Worm (Caenorhabditis elegans) whole organism, young adult: ENCODE data around the gene ZK470.4.

Source experiments
- B0261.1 ChIP-seq: sonication (generic microtip); optimal IDR thresholded peaks from 2 replicates; lab custom pipeline; 2016; ENCODE audit warnings: mild to moderate bottlenecking, missing genetic modification characterization, moderate library complexity, missing compliant biosample characterization
- B0336.3 ChIP-seq: fragments of 200-800 bp; sonication (Bioruptor generic); IDR thresholded peaks from 2 replicates; pipeline ENCODE4 v1.3.6; 2022; ENCODE audit warnings: missing genetic modification characterization, missing compliant biosample characterization
- C06A6.2 ChIP-seq: fragments of 200-800 bp; sonication (Bioruptor generic); conservative IDR thresholded peaks from 2 replicates; pipeline ENCODE4 v1.3.6; 2022; ENCODE audit warnings: missing genetic modification characterization, missing compliant biosample characterization
- F23B12.7 ChIP-seq: sonication (generic microtip); optimal IDR thresholded peaks from 2 replicates; lab custom pipeline; 2017; ENCODE audit warnings: missing genetic modification characterization, mild to moderate bottlenecking, missing compliant biosample characterization, antibody characterized with exemption, moderate library complexity; ENCODE audit not compliant: insufficient read depth
- F37B4.10 ChIP-seq: fragments of 200-800 bp; sonication (Bioruptor generic); IDR thresholded peaks from 2 replicates; pipeline ENCODE4 v1.3.6; 2022; ENCODE audit warnings: missing genetic modification characterization, missing compliant biosample characterization
- K11D2.4 ChIP-seq: fragments of 200-800 bp; sonication (Bioruptor generic); IDR thresholded peaks from 2 replicates; pipeline ENCODE4 v1.3.6; 2022; ENCODE audit warnings: missing genetic modification reagents, missing genetic modification characterization, missing compliant biosample characterization
- Y95B8A.8 ChIP-seq: fragments of 200-800 bp; sonication (Bioruptor generic); IDR thresholded peaks from 2 replicates; pipeline ENCODE4 v1.3.6; 2022; ENCODE audit warnings: missing genetic modification reagents, missing genetic modification characterization, missing compliant biosample characterization
- aptf-2 ChIP-seq: fragments of 200-800 bp; sonication (Bioruptor generic); conservative IDR thresholded peaks from 2 replicates; pipeline ENCODE4 v1.3.6; 2022; ENCODE audit warnings: missing genetic modification reagents, missing genetic modification characterization, missing compliant biosample characterization
- aptf-3 ChIP-seq: fragments of 200-800 bp; sonication (Bioruptor generic); IDR thresholded peaks from 2 replicates; pipeline ENCODE4 v1.3.6; 2022; ENCODE audit warnings: missing genetic modification characterization, missing compliant biosample characterization
- cebp-1 ChIP-seq, 2 experiments: fragments of 200-800 bp in 1 of 2; sonication (Bioruptor generic) in 1 of 2; sonication (generic microtip) in 1 of 2; IDR thresholded peaks in 1 of 2; optimal IDR thresholded peaks in 1 of 2; 2 replicates each; pipeline versions ENCODE4 v1.3.6 to Lab custom; 2017 to 2022; ENCODE audit warnings: missing compliant biosample characterization in 2 of 2, missing genetic modification characterization in 2 of 2, mild to moderate bottlenecking in 1 of 2, missing genetic modification reagents in 1 of 2, moderate library complexity in 1 of 2
- ceh-40 ChIP-seq: fragments of 200-800 bp; sonication (Bioruptor generic); IDR thresholded peaks from 2 replicates; pipeline ENCODE4 v1.3.6; 2022; ENCODE audit warnings: missing genetic modification characterization, missing compliant biosample characterization
- ceh-91 ChIP-seq: fragments of 200-800 bp; sonication (Bioruptor generic); IDR thresholded peaks from 2 replicates; pipeline ENCODE4 v1.3.6; 2022; ENCODE audit warnings: missing genetic modification reagents, missing genetic modification characterization, missing compliant biosample characterization
- chd-7 ChIP-seq: sonication (generic microtip); optimal IDR thresholded peaks from 2 replicates; lab custom pipeline; 2016; ENCODE audit warnings: mild to moderate bottlenecking, missing genetic modification characterization, moderate library complexity, missing compliant biosample characterization
- dox-1 ChIP-seq: fragments of 200-800 bp; sonication (Bioruptor generic); IDR thresholded peaks from 2 replicates; pipeline ENCODE4 v1.3.6; 2022; ENCODE audit warnings: missing genetic modification reagents, missing genetic modification characterization, missing compliant biosample characterization
- dpl-1 ChIP-seq: fragments of 150-350 bp; optimal IDR thresholded peaks from 2 replicates; lab custom pipeline; 2014; ENCODE audit warnings: missing biosample characterization, missing genetic modification reagents, missing genetic modification characterization
- ekl-4 ChIP-seq: fragments of 200-800 bp; sonication (Bioruptor generic); IDR thresholded peaks from 2 replicates; pipeline ENCODE4 v1.3.6; 2022; ENCODE audit warnings: missing genetic modification reagents, missing genetic modification characterization, missing compliant biosample characterization
- ets-4 ChIP-seq: fragments of 200-800 bp; sonication (Bioruptor generic); optimal IDR thresholded peaks from 2 replicates; lab custom pipeline; 2018; ENCODE audit warnings: mild to moderate bottlenecking, missing genetic modification characterization, missing compliant biosample characterization
- hlh-26 ChIP-seq: fragments of 200-800 bp; sonication (Bioruptor generic); conservative IDR thresholded peaks from 2 replicates; pipeline ENCODE4 v1.3.6; 2022; ENCODE audit warnings: missing genetic modification reagents, missing genetic modification characterization, missing compliant biosample characterization
- hmg-1.2 ChIP-seq: fragments of 200-800 bp; sonication (Bioruptor generic); IDR thresholded peaks from 2 replicates; pipeline ENCODE4 v1.3.6; 2022; ENCODE audit warnings: missing genetic modification reagents, missing genetic modification characterization, missing compliant biosample characterization
- hmg-20 ChIP-seq: fragments of 200-800 bp; sonication (Bioruptor generic); IDR thresholded peaks from 2 replicates; pipeline ENCODE4 v1.3.6; 2022; ENCODE audit warnings: missing genetic modification reagents, missing genetic modification characterization, missing compliant biosample characterization
- lag-1 ChIP-seq: fragments of 200-800 bp; sonication (Bioruptor generic); IDR thresholded peaks from 2 replicates; pipeline ENCODE4 v1.3.6; 2022; ENCODE audit warnings: missing genetic modification reagents, missing genetic modification characterization, missing compliant biosample characterization
- lin-26 ChIP-seq: fragments of 200-800 bp; sonication (Bioruptor generic); IDR thresholded peaks from 2 replicates; pipeline ENCODE4 v1.3.6; 2022; ENCODE audit warnings: missing genetic modification reagents, missing genetic modification characterization, missing compliant biosample characterization
- lin-40 ChIP-seq: sonication (generic microtip); optimal IDR thresholded peaks from 2 replicates; lab custom pipeline; 2016; ENCODE audit warnings: missing genetic modification characterization, mild to moderate bottlenecking, missing compliant biosample characterization, missing genotype, missing genetic modification reagents
- madf-6 ChIP-seq: fragments of 200-800 bp; sonication (Bioruptor generic); IDR thresholded peaks from 2 replicates; pipeline ENCODE4 v1.3.6; 2022; ENCODE audit warnings: missing genetic modification reagents, missing genetic modification characterization, missing compliant biosample characterization
- madf-8 ChIP-seq: fragments of 200-800 bp; sonication (Bioruptor generic); conservative IDR thresholded peaks from 2 replicates; pipeline ENCODE4 v1.3.6; 2022; ENCODE audit warnings: missing genetic modification reagents, missing genetic modification characterization, missing compliant biosample characterization
- mcd-1 ChIP-seq: fragments of 200-800 bp; sonication (Bioruptor generic); IDR thresholded peaks from 2 replicates; pipeline ENCODE4 v1.3.6; 2022; ENCODE audit warnings: missing genetic modification reagents, missing genetic modification characterization, missing compliant biosample characterization
- mxl-1 ChIP-seq: sonication (generic microtip); optimal IDR thresholded peaks from 2 replicates; lab custom pipeline; 2016; ENCODE audit warnings: missing genetic modification characterization, missing compliant biosample characterization
- nfya-1 ChIP-seq: sonication (generic microtip); optimal IDR thresholded peaks from 2 replicates; lab custom pipeline; 2017; ENCODE audit warnings: antibody characterized with exemption, missing compliant biosample characterization, missing genetic modification characterization, borderline replicate concordance; ENCODE audit not compliant: insufficient read depth
- nfya-2 ChIP-seq: fragments of 200-800 bp; sonication (Bioruptor generic); IDR thresholded peaks from 2 replicates; pipeline ENCODE4 v1.3.6; 2022; ENCODE audit warnings: missing genetic modification reagents, missing genetic modification characterization, missing compliant biosample characterization
- nfyb-1 ChIP-seq: fragments of 200-800 bp; sonication (Bioruptor generic); IDR thresholded peaks from 2 replicates; pipeline ENCODE4 v1.3.6; 2022; ENCODE audit warnings: missing genetic modification reagents, missing genetic modification characterization, missing compliant biosample characterization
- nhr-120 ChIP-seq: fragments of 200-800 bp; sonication (Bioruptor generic); IDR thresholded peaks from 2 replicates; pipeline ENCODE4 v1.3.6; 2022; ENCODE audit warnings: missing genetic modification characterization, missing compliant biosample characterization
- nhr-179 ChIP-seq: sonication (generic microtip); optimal IDR thresholded peaks from 2 replicates; lab custom pipeline; 2016; ENCODE audit warnings: mild to moderate bottlenecking, missing genetic modification characterization, missing compliant biosample characterization
- nhr-80 ChIP-seq: sonication (generic microtip); optimal IDR thresholded peaks from 2 replicates; lab custom pipeline; 2016; ENCODE audit warnings: missing genetic modification characterization, missing compliant biosample characterization
- nhr-90 ChIP-seq: sonication (generic microtip); optimal IDR thresholded peaks from 2 replicates; lab custom pipeline; 2016; ENCODE audit warnings: missing genotype, mild to moderate bottlenecking, missing genetic modification characterization, missing compliant biosample characterization
- pbrm-1 ChIP-seq: fragments of 200-800 bp; sonication (Bioruptor generic); IDR thresholded peaks from 2 replicates; pipeline ENCODE4 v1.3.6; 2022; ENCODE audit warnings: missing genetic modification reagents, missing genetic modification characterization, missing compliant biosample characterization
- sea-2 ChIP-seq: fragments of 200-800 bp; sonication (Bioruptor generic); IDR thresholded peaks from 2 replicates; pipeline ENCODE4 v1.3.6; 2022; ENCODE audit warnings: missing genetic modification characterization, missing compliant biosample characterization
- snpc-4 ChIP-seq, 5 experiments: fragments of 150-350 bp in 1 of 5; sonication (generic microtip) in 4 of 5; optimal IDR thresholded peaks; 2 replicates each; lab custom pipeline; 2014 to 2018; ENCODE audit warnings: missing genetic modification characterization in 5 of 5, missing biosample characterization in 3 of 5, antibody characterized with exemption in 2 of 5, mild to moderate bottlenecking in 2 of 5, missing compliant biosample characterization in 2 of 5, missing genotype in 2 of 5, moderate library complexity in 2 of 5, missing genetic modification reagents in 1 of 5
- tlf-1 ChIP-seq: fragments of 200-800 bp; sonication (Bioruptor generic); optimal IDR thresholded peaks from 2 replicates; lab custom pipeline; 2018; ENCODE audit warnings: mild to moderate bottlenecking, missing genetic modification characterization, missing compliant biosample characterization
- unc-62 ChIP-seq: fragments of 150-350 bp; optimal IDR thresholded peaks from 2 replicates; lab custom pipeline; 2014; ENCODE audit warnings: missing biosample characterization, missing genetic modification reagents, missing genetic modification characterization
- zim-3 ChIP-seq: sonication (generic microtip); optimal IDR thresholded peaks from 2 replicates; lab custom pipeline; 2017; ENCODE audit warnings: mild to moderate bottlenecking, missing genetic modification characterization, moderate library complexity, missing compliant biosample characterization
- ztf-18 ChIP-seq: sonication (generic microtip); optimal IDR thresholded peaks from 2 replicates; lab custom pipeline; 2016; ENCODE audit warnings: missing genotype, mild to moderate bottlenecking, missing genetic modification characterization, missing compliant biosample characterization
- ztf-22 ChIP-seq: fragments of 200-800 bp; sonication (Bioruptor generic); optimal IDR thresholded peaks from 2 replicates; lab custom pipeline; 2018; ENCODE audit warnings: mild to moderate bottlenecking, missing genetic modification characterization, moderate library complexity, missing compliant biosample characterization
- ztf-25 ChIP-seq: fragments of 200-800 bp; sonication (Bioruptor generic); IDR thresholded peaks from 2 replicates; pipeline ENCODE4 v1.3.6; 2022; ENCODE audit warnings: missing genetic modification reagents, missing genetic modification characterization, missing compliant biosample characterization
- ztf-6 ChIP-seq: fragments of 200-800 bp; sonication (Bioruptor generic); IDR thresholded peaks from 2 replicates; pipeline ENCODE4 v1.3.6; 2022; ENCODE audit warnings: missing genetic modification reagents, missing genetic modification characterization, missing compliant biosample characterization

ZK470.4 gene

DNA sequence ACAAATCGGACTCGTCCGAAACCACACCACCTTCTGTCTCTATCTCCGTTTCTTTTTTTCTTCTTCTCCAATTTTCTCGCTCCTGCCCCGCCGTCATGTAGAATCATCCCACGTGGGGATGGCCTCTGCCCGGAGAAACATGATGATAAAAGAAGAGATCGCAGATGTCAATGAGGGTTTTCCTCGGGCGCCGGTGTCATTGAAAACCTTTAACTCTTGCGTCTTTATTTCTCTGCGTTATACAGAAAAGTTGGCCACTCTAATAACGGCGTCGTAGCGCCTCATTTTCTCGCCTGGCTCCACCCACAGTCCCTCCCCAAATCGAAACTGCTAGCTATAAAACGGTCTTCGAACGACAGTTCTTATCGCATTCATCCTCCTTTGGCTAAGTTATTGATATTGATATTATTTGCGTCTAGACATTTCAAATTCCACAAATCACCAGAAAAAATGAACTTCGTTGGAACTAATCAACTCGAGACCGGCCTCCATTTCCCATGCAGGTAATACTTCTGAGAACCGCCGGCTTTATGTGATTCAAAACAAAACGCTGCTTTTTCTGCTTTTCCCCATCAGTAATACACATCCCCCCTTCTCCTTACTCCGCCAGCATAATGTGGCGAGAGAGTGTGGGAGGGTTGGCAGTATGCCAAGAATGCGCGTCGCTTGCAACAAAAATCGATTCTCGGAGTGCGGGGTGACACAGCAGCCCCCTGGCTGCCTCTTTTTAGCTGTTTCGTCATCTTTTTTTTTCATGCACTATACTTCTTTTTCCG, 5.7 kb upstream of the ZK470.4 start (continued):
- 0 out of 2 replicates have a peak, but pooled peaks have one; percentile 13 for TF ChIP-seq aptf-3 (GFP tag; lab: Robert Waterston, UW)
- peak; percentile 81 for TF ChIP-seq K11D2.4 (GFP tag; lab: Robert Waterston, UW)
- TF ChIP-seq C06A6.2 (GFP tag; lab: Robert Waterston, UW): peak; percentile 58
- TF ChIP-seq ceh-91 (GFP tag; lab: Robert Waterston, UW): no peak
- 0 out of 2 replicates have a peak, but pooled peaks have one; percentile 45 for TF ChIP-seq nhr-120 (GFP tag; lab: Robert Waterston, UW)
- no peak for TF ChIP-seq nfya-1 (tag; lab: Kevin White, UChicago)
- no peak for TF ChIP-seq hmg-20 (GFP tag; lab: Robert Waterston, UW)
- peak; percentile 83 for TF ChIP-seq nhr-80 (tag; lab: Kevin White, UChicago)
- TF ChIP-seq madf-8: 0 out of 2 replicates have a peak, but pooled peaks have one; percentile 3
- peak; percentile 26; the same call in 1 of the 2 replicates for TF ChIP-seq hmg-1.2 (GFP tag; lab: Robert Waterston, UW)
- TF ChIP-seq cebp-1 (GFP tag; IDR thresholded peaks at IDR 0.05; lab: Robert Waterston, UW): no peak
- TF ChIP-seq cebp-1 (tag; optimal IDR thresholded peaks at IDR 0.05; lab: Kevin White, UChicago): peak; percentile 76
- TF ChIP-seq lin-26 (GFP tag; lab: Robert Waterston, UW): peak; percentile 48
- TF ChIP-seq nhr-90: peak; percentile 7
- TF ChIP-seq B0336.3 (GFP tag; lab: Robert Waterston, UW): no peak
- TF ChIP-seq dpl-1: no peak
- TF ChIP-seq sea-2: peak; percentile 53; the same call in 1 of the 2 replicates
- peak; percentile 43; the same call in 1 of the 2 replicates for TF ChIP-seq ztf-25 (GFP tag; lab: Robert Waterston, UW)
- peak; percentile 21; the same call in 1 of the 2 replicates for TF ChIP-seq madf-6 (GFP tag; lab: Robert Waterston, UW)
- peak; percentile 68 for TF ChIP-seq chd-7 (tag; lab: Kevin White, UChicago)
- peak; percentile 67 for TF ChIP-seq mcd-1 (GFP tag; lab: Robert Waterston, UW)
- TF ChIP-seq Y95B8A.8: 0 out of 2 replicates have a peak, but pooled peaks have one; percentile 14
- peak; percentile 35 for TF ChIP-seq dox-1 (GFP tag; lab: Robert Waterston, UW)
- peak; percentile 51 for TF ChIP-seq nfyb-1 (GFP tag; lab: Robert Waterston, UW)
- TF ChIP-seq tlf-1: no peak
- peak; percentile 38 for TF ChIP-seq F23B12.7 (tag; lab: Kevin White, UChicago)
- peak; percentile 58 for TF ChIP-seq pbrm-1 (GFP tag; lab: Robert Waterston, UW)
- TF ChIP-seq lin-40 (tag; lab: Kevin White, UChicago): peak; percentile 41
- TF ChIP-seq ceh-40 (GFP tag; lab: Robert Waterston, UW): peak; percentile 68
- no peak for TF ChIP-seq nhr-179 (tag; lab: Kevin White, UChicago)
- peak; percentile 74; the same call in 1 of the 2 replicates for TF ChIP-seq F37B4.10
- no peak for TF ChIP-seq ztf-18 (tag; lab: Kevin White, UChicago)
- TF ChIP-seq, all 124 proteins: peak for 33

DNA sequence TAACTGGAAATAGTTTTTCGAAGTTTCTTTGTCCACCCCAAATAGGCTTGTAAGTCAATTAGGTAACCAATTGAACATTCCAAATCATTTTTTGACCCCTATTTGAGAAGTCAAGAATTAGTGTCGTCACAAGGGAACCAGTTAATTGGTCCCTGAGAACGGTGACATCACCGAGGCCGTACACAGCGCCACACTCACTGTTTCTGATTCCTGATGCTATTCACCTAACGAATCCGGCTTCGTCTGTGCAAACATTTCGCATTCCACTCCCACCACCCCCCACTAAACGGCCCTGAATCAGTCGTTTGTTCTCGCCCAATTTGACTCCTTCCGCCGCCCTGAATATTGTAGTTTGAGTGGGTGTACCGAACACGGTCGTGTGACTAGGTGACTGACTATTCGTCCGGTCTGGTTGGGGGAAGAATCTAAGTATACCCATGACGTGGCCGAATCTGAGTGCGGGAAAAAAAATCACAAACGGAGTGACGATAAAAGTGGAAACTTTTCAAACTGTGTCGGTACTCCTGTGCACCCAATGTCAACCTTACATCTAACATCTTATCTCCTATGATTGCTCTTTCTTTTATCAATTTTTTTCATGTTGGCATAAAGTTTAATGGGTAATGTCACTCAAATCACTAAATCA, 4.7 kb upstream of the ZK470.4 start:
- TF ChIP-seq lag-1 (GFP tag; lab: Robert Waterston, UW): no peak
- no peak for TF ChIP-seq ekl-4 (GFP tag; lab: Robert Waterston, UW)
- TF ChIP-seq unc-62 (GFP tag; lab: Kevin White, UChicago): no peak
- no peak for TF ChIP-seq mxl-1 (tag; lab: Kevin White, UChicago)
- no peak; the same call in 1 of the 2 replicates for TF ChIP-seq Y95B8A.8
- TF ChIP-seq ztf-6: no peak
- no peak for TF ChIP-seq nhr-90
- no peak for TF ChIP-seq B0261.1 (tag; lab: Kevin White, UChicago)
- no peak for TF ChIP-seq zim-3 (tag; lab: Kevin White, UChicago)
- no peak for TF ChIP-seq aptf-2 (GFP tag; lab: Robert Waterston, UW)
- TF ChIP-seq aptf-3 (GFP tag; lab: Robert Waterston, UW): no peak
- peak; percentile 11; the same call in 1 of the 2 replicates for TF ChIP-seq nfyb-1 (GFP tag; lab: Robert Waterston, UW)
- TF ChIP-seq ets-4 (GFP tag; lab: Kevin White, UChicago): peak; percentile 37
- TF ChIP-seq hlh-26 (GFP tag; lab: Robert Waterston, UW): no peak
- TF ChIP-seq F23B12.7 (tag; lab: Kevin White, UChicago): no peak
- no peak for TF ChIP-seq ztf-22
- no peak for TF ChIP-seq snpc-4 (GFP tag; optimal IDR thresholded peaks at IDR 0.05; lab: Kevin White, UChicago)
- TF ChIP-seq snpc-4 (tag; optimal IDR thresholded peaks at IDR 0.05; lab: Kevin White, UChicago): no peak
- no peak for TF ChIP-seq nfya-2 (GFP tag; lab: Robert Waterston, UW)
